Worm (Caenorhabditis elegans) whole organism, early embryonic: ENCODE data around the gene F35B3.7.

Experiments used
- B0310.2 ChIP-seq: sonication (generic microtip); optimal IDR thresholded peaks from 2 replicates; lab custom pipeline; 2016; ENCODE audit warnings: mild to moderate bottlenecking, missing genetic modification characterization, missing compliant biosample characterization
- F13C5.2 ChIP-seq: sonication (generic microtip); optimal IDR thresholded peaks from 2 replicates; lab custom pipeline; 2017; ENCODE audit warnings: mild to moderate bottlenecking, missing genetic modification characterization, inconsistent platforms, missing compliant biosample characterization
- aly-1 ChIP-seq: sonication (generic microtip); optimal IDR thresholded peaks from 2 replicates; lab custom pipeline; 2016; ENCODE audit warnings: missing genetic modification characterization, missing compliant biosample characterization
- ama-1 ChIP-seq: fragments of 150-350 bp; optimal IDR thresholded peaks from 2 replicates; lab custom pipeline; 2014
- ceh-13 ChIP-seq: fragments of 200-800 bp; sonication (Bioruptor generic); optimal IDR thresholded peaks from 2 replicates; lab custom pipeline; 2018; ENCODE audit warnings: mild to moderate bottlenecking, missing genetic modification characterization, missing compliant biosample characterization
- ceh-36 ChIP-seq: sonication (generic microtip); optimal IDR thresholded peaks from 2 replicates; lab custom pipeline; 2016; ENCODE audit warnings: missing genetic modification characterization, inconsistent platforms, missing compliant biosample characterization
- ets-7 ChIP-seq: sonication (generic microtip); optimal IDR thresholded peaks from 2 replicates; lab custom pipeline; 2016; ENCODE audit warnings: missing genotype, missing genetic modification characterization, missing compliant biosample characterization
- flt-1 ChIP-seq: fragments of 200-800 bp; sonication (Bioruptor generic); IDR thresholded peaks from 2 replicates; pipeline ENCODE4 v1.3.6; 2022; ENCODE audit warnings: missing genetic modification characterization, missing compliant biosample characterization
- hmbx-1 ChIP-seq: sonication (generic microtip); optimal IDR thresholded peaks from 2 replicates; lab custom pipeline; 2016; ENCODE audit warnings: mild to moderate bottlenecking, missing genetic modification characterization, missing compliant biosample characterization
- hmg-4 ChIP-seq: fragments of 200-800 bp; sonication (Bioruptor generic); optimal IDR thresholded peaks from 2 replicates; lab custom pipeline; 2018; ENCODE audit warnings: mild to moderate bottlenecking, missing genetic modification characterization, missing compliant biosample characterization
- hnd-1 ChIP-seq: sonication (generic microtip); optimal IDR thresholded peaks from 2 replicates; lab custom pipeline; 2016; ENCODE audit warnings: missing genetic modification characterization, missing compliant biosample characterization
- pes-1 ChIP-seq: fragments of 200-800 bp; sonication (Bioruptor generic); IDR thresholded peaks from 2 replicates; pipeline ENCODE4 v1.3.6; 2022; ENCODE audit warnings: missing genetic modification reagents, missing genetic modification characterization, missing compliant biosample characterization
- scrt-1 ChIP-seq: fragments of 200-800 bp; sonication (Bioruptor generic); IDR thresholded peaks from 2 replicates; pipeline ENCODE4 v1.3.6; 2022; ENCODE audit warnings: missing genetic modification characterization, missing compliant biosample characterization
- sea-1 ChIP-seq: fragments of 200-800 bp; sonication (Bioruptor generic); conservative IDR thresholded peaks from 2 replicates; pipeline ENCODE4 v1.3.6; 2022; ENCODE audit warnings: missing genetic modification characterization, missing compliant biosample characterization
- tbx-11 ChIP-seq: fragments of 200-800 bp; sonication (Bioruptor generic); IDR thresholded peaks from 2 replicates; pipeline ENCODE4 v1.3.6; 2022; ENCODE audit warnings: missing genetic modification characterization, missing compliant biosample characterization
- tbx-37 ChIP-seq: fragments of 200-800 bp; sonication (Bioruptor generic); conservative IDR thresholded peaks from 2 replicates; pipeline ENCODE4 v1.3.6; 2022; ENCODE audit warnings: missing genetic modification reagents, missing genetic modification characterization, missing compliant biosample characterization
- tra-4 ChIP-seq: sonication (generic microtip); optimal IDR thresholded peaks from 2 replicates; lab custom pipeline; 2017; ENCODE audit warnings: missing genetic modification characterization, missing compliant biosample characterization

F35B3.7 gene

ce11 chrX:17045529-17045928 lies 2.7 kb upstream of the F35B3.7 start, which contains the start of gene C30G4.2:
Gene C30G4.2, minus strand, starts transcription at chrX:17045629.
- TF ChIP-seq ets-7 (no peak), pes-1 (GFP tag; lab: Robert Waterston, UW) (no peak), hmg-4 (GFP tag; lab: Kevin White, UChicago) (no peak), ceh-13 (GFP tag; lab: Kevin White, UChicago) (no peak), scrt-1 (GFP tag; lab: Robert Waterston, UW) (no peak), hmbx-1 (no peak), tbx-37 (GFP tag; lab: Robert Waterston, UW) (no peak), F13C5.2 (no peak), ama-1 (lab: Kevin White, UChicago) (no peak), flt-1 (GFP tag; lab: Robert Waterston, UW) (no peak), tra-4 (tag; lab: Kevin White, UChicago) (no peak), hnd-1 (no peak), ceh-36 (tag; lab: Kevin White, UChicago) (no peak), sea-1 (GFP tag; lab: Robert Waterston, UW) (no peak), aly-1 (tag; lab: Kevin White, UChicago) (no peak), tbx-11 (no peak), B0310.2 (tag; lab: Kevin White, UChicago) (no peak)

- TF ChIP-seq hnd-1, result no peak
- TF ChIP-seq tbx-11, result no peak
- TF ChIP-seq flt-1 (GFP tag; lab: Robert Waterston, UW), result no peak
- TF ChIP-seq sea-1 (GFP tag; lab: Robert Waterston, UW), result no peak
- no peak for TF ChIP-seq ceh-36 (tag; lab: Kevin White, UChicago)
- TF ChIP-seq pes-1 (GFP tag; lab: Robert Waterston, UW), result no peak
- no peak for TF ChIP-seq hmbx-1
- no peak for TF ChIP-seq tbx-37 (GFP tag; lab: Robert Waterston, UW)
- no peak for TF ChIP-seq B0310.2 (tag; lab: Kevin White, UChicago)
- TF ChIP-seq ceh-13 (GFP tag; lab: Kevin White, UChicago), result no peak
- no peak for TF ChIP-seq F13C5.2
- no peak for TF ChIP-seq scrt-1 (GFP tag; lab: Robert Waterston, UW)
- no peak for TF ChIP-seq hmg-4 (GFP tag; lab: Kevin White, UChicago)
Measured at ce11 chrX:17041571-17041970, 1.3 kb downstream of the F35B3.7 start.

- TF ChIP-seq hmg-4 (GFP tag; lab: Kevin White, UChicago) (no peak), flt-1 (GFP tag; lab: Robert Waterston, UW) (no peak), B0310.2 (tag; lab: Kevin White, UChicago) (no peak), pes-1 (GFP tag; lab: Robert Waterston, UW) (no peak), tbx-11 (no peak), tbx-37 (GFP tag; lab: Robert Waterston, UW) (no peak), aly-1 (tag; lab: Kevin White, UChicago) (no peak), F13C5.2 (no peak), sea-1 (GFP tag; lab: Robert Waterston, UW) (no peak), hmbx-1 (no peak), ama-1 (lab: Kevin White, UChicago) (no peak)
Measured at ce11 chrX:17038616-17039015, 4.3 kb downstream of the F35B3.7 start.

ce11 chrX:17034773-17035172 lies 8.1 kb downstream of the F35B3.7 start:
- TF ChIP-seq hnd-1 (no peak), tbx-37 (GFP tag; lab: Robert Waterston, UW) (no peak), ceh-13 (GFP tag; lab: Kevin White, UChicago) (no peak), tbx-11 (no peak), ceh-36 (tag; lab: Kevin White, UChicago) (no peak), sea-1 (GFP tag; lab: Robert Waterston, UW) (no peak), flt-1 (GFP tag; lab: Robert Waterston, UW) (no peak), B0310.2 (tag; lab: Kevin White, UChicago) (no peak), ama-1 (lab: Kevin White, UChicago) (no peak)

- TF ChIP-seq F13C5.2 (no peak), ets-7 (no peak), scrt-1 (GFP tag; lab: Robert Waterston, UW) (no peak)
Measured at ce11 chrX:17034193-17034592, 8.7 kb downstream of the F35B3.7 start.

ce11 chrX:17030169-17030914 lies 12.5 kb downstream of the F35B3.7 start, which contains the start of gene ptrn-1:
Gene ptrn-1, minus strand, starts transcription at chrX:17030219.
- TF ChIP-seq aly-1 (tag; lab: Kevin White, UChicago), result peak; percentile 79
- TF ChIP-seq flt-1 (GFP tag; lab: Robert Waterston, UW), result peak; percentile 24; the same call in 1 of the 2 replicates
- peak; percentile 6 for TF ChIP-seq ets-7
- TF ChIP-seq tbx-11, result 0 out of 2 replicates have a peak, but pooled peaks have one; percentile 27
- TF ChIP-seq B0310.2 (tag; lab: Kevin White, UChicago), result peak; percentile 53
- TF ChIP-seq ceh-13 (GFP tag; lab: Kevin White, UChicago), result peak; percentile 23
- TF ChIP-seq pes-1 (GFP tag; lab: Robert Waterston, UW), result peak; percentile 17; the same call in 1 of the 2 replicates
- TF ChIP-seq scrt-1 (GFP tag; lab: Robert Waterston, UW), result no peak
- peak; percentile 65 for TF ChIP-seq F13C5.2
- no peak for TF ChIP-seq tra-4 (tag; lab: Kevin White, UChicago)
- no peak for TF ChIP-seq tbx-37 (GFP tag; lab: Robert Waterston, UW)
- TF ChIP-seq ceh-36 (tag; lab: Kevin White, UChicago), result no peak
- no peak for TF ChIP-seq sea-1 (GFP tag; lab: Robert Waterston, UW)
- no peak for TF ChIP-seq hnd-1
- TF ChIP-seq hmg-4 (GFP tag; lab: Kevin White, UChicago), result peak; percentile 95
- no peak for TF ChIP-seq ama-1 (lab: Kevin White, UChicago)
- TF ChIP-seq hmbx-1, result no peak

- TF ChIP-seq hmbx-1 (no peak), hmg-4 (GFP tag; lab: Kevin White, UChicago) (no peak), tbx-37 (GFP tag; lab: Robert Waterston, UW) (no peak), F13C5.2 (no peak), aly-1 (tag; lab: Kevin White, UChicago) (no peak)
Measured at ce11 chrX:17020858-17021257, 22.0 kb downstream of the F35B3.7 start, which contains the start of gene F35B3.4. Gene F35B3.4, minus strand, starts transcription at chrX:17020958.
